Fruit fly (Drosophila melanogaster): ENCODE data around the gene CG3225.

CG3225 gene

DNA sequence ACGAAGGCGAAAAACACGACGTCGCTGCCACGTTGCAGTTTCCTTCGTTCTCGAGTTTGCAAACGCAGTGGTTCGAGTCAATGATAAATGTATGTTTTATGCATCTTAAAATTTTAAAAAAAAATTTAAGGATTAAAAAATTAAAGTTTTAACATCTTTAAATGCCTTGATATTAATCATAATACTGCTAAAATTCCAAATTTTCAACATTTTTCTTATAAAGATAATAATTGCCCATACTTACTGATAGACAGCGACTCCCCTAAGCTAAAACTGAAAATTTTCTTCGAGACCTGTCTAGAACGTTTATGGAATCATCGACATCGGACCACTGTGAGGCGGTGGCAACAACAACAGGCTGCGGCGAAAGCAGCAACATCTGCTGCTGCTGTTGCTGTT, 3.3 kb upstream of the CG3225 start (continued):
- no peak for TF ChIP-seq sna (GFP tag; IDR thresholded peaks at IDR 0.05; ENCODE audit: partially characterized antibody)
- TF ChIP-seq Spps (tag; optimal IDR thresholded peaks at IDR 0.05): no peak
- TF ChIP-seq CG2120 (GFP tag; optimal IDR thresholded peaks at IDR 0.05): peak; percentile 72
- no peak for TF ChIP-seq ewg (GFP tag; optimal IDR thresholded peaks at IDR 0.05)
- 0 out of 2 replicates have a peak, but pooled peaks have one; percentile 28 for TF ChIP-seq danr (GFP tag; IDR thresholded peaks at IDR 0.05)
- no peak for TF ChIP-seq CG9876 (GFP tag; optimal IDR thresholded peaks at IDR 0.05)
- TF ChIP-seq dysf (GFP tag; IDR thresholded peaks at IDR 0.05): peak; percentile 84
- TF ChIP-seq chm (GFP tag; IDR thresholded peaks at IDR 0.05): no peak
- TF ChIP-seq CG12391 (tag; optimal IDR thresholded peaks at IDR 0.05): peak; percentile 36
- peak; percentile 2 to 71 for TF ChIP-seq Hr51 (GFP tag; optimal IDR thresholded peaks at IDR 0.05)
- TF ChIP-seq dpn (GFP tag; optimal IDR thresholded peaks at IDR 0.05): peak; percentile 20 to 73
- peak; percentile 59 for TF ChIP-seq ranshi (GFP tag; IDR thresholded peaks at IDR 0.05)
- peak; percentile 83 for TF ChIP-seq Hmr (GFP tag; optimal IDR thresholded peaks at IDR 0.05)
- TF ChIP-seq MESR4 (GFP tag; optimal IDR thresholded peaks at IDR 0.05): no peak
- peak; percentile 85 for TF ChIP-seq Meics (GFP tag; optimal IDR thresholded peaks at IDR 0.05)
- peak; percentile 61 for TF ChIP-seq tin (GFP tag; optimal IDR thresholded peaks at IDR 0.05)
- no peak for TF ChIP-seq ftz-f1 (GFP tag; optimal IDR thresholded peaks at IDR 0.05)
- no peak for TF ChIP-seq CG17912 (GFP tag; optimal IDR thresholded peaks at IDR 0.05)
- TF ChIP-seq CG14441 (GFP tag; IDR thresholded peaks at IDR 0.05): peak; percentile 54
- no peak for TF ChIP-seq otp (GFP tag; IDR thresholded peaks at IDR 0.05)
- TF ChIP-seq CG9609 (GFP tag; optimal IDR thresholded peaks at IDR 0.05): no peak
- TF ChIP-seq gce (GFP tag; IDR thresholded peaks at IDR 0.05): 0 out of 3 replicates have a peak, but pooled peaks have one; percentile 36
- peak; percentile 25 for TF ChIP-seq CG30431 (GFP tag; optimal IDR thresholded peaks at IDR 0.05)
- no peak for TF ChIP-seq Doc2 (GFP tag; IDR thresholded peaks at IDR 0.05)
- TF ChIP-seq Hand (GFP tag; optimal IDR thresholded peaks at IDR 0.05): peak; percentile 85
- peak; percentile 83 for TF ChIP-seq CG11504 (tag; optimal IDR thresholded peaks at IDR 0.05)
- TF ChIP-seq HmgD (GFP tag; optimal IDR thresholded peaks at IDR 0.05): no peak
- peak; percentile 59 for TF ChIP-seq row (GFP tag; IDR thresholded peaks at IDR 0.05)
- TF ChIP-seq kay (GFP tag; optimal IDR thresholded peaks at IDR 0.05): peak; percentile 34
- TF ChIP-seq luna (GFP tag; optimal IDR thresholded peaks at IDR 0.05): no peak
- no peak for TF ChIP-seq CG10321 (GFP tag; IDR thresholded peaks at IDR 0.05)
- TF ChIP-seq CG17385 (GFP tag; optimal IDR thresholded peaks at IDR 0.05): peak; percentile 64
- TF ChIP-seq CG7928 (GFP tag; optimal IDR thresholded peaks at IDR 0.05): peak; percentile 7
- no peak for TF ChIP-seq gt (GFP tag; IDR thresholded peaks at IDR 0.05)
- peak; percentile 27 for TF ChIP-seq exex (tag; optimal IDR thresholded peaks at IDR 0.05)
- TF ChIP-seq Sry-β (GFP tag; optimal IDR thresholded peaks at IDR 0.05): no peak
- TF ChIP-seq ssp (GFP tag; IDR thresholded peaks at IDR 0.05): no peak; the same call in 1 of the 2 replicates
- TF ChIP-seq Ada2b (GFP tag; IDR thresholded peaks at IDR 0.05): peak; percentile 75
- TF ChIP-seq CHES-1-like (GFP tag; optimal IDR thresholded peaks at IDR 0.05): peak; percentile 31
- no peak for TF ChIP-seq Stat92E (GFP tag; optimal IDR thresholded peaks at IDR 0.05)
- TF ChIP-seq chn (GFP tag; optimal IDR thresholded peaks at IDR 0.05): no peak
- peak; percentile 30; the same call in 1 of the 2 replicates for TF ChIP-seq ttk (GFP tag; IDR thresholded peaks at IDR 0.05)
- TF ChIP-seq tx (GFP tag; optimal IDR thresholded peaks at IDR 0.05): peak; percentile 14
- peak; percentile 37 for TF ChIP-seq tio (GFP tag; optimal IDR thresholded peaks at IDR 0.05)
- TF ChIP-seq inv (GFP tag; IDR thresholded peaks at IDR 0.05; ENCODE audit: partially characterized antibody): no peak
- no peak for TF ChIP-seq bigmax (GFP tag; optimal IDR thresholded peaks at IDR 0.05)
- TF ChIP-seq CG3838 (GFP tag; optimal IDR thresholded peaks at IDR 0.05): no peak
- peak; percentile 63 for TF ChIP-seq tgo (GFP tag; IDR thresholded peaks at IDR 0.05)
- TF ChIP-seq CG2889 (GFP tag; IDR thresholded peaks at IDR 0.05): peak; percentile 67
- TF ChIP-seq nom (GFP tag; optimal IDR thresholded peaks at IDR 0.05): peak; percentile 88
- TF ChIP-seq CG12299 (tag; optimal IDR thresholded peaks at IDR 0.05): peak; percentile 69

Measured in whole organism, embryonic.